Fruit fly (Drosophila melanogaster) whole organism, prepupa: Measurements from ENCODE around the gene CG14383.

Experiments used
- Blimp-1 ChIP-seq: fragments of 200-800 bp; sonication (Bioruptor generic); optimal IDR thresholded peaks from 3 replicates; lab custom pipeline; 2017; ENCODE audit warnings: missing biosample characterization, missing genetic modification characterization, mild to moderate bottlenecking, moderate library complexity, missing genetic modification reagents
- CG10631 ChIP-seq: fragments of 200-800 bp; sonication (Bioruptor generic); optimal IDR thresholded peaks from 2 replicates; lab custom pipeline; 2016; ENCODE audit warnings: missing biosample characterization, missing genetic modification characterization
- CG10669 ChIP-seq: fragments of 200-800 bp; sonication (Bioruptor generic); optimal IDR thresholded peaks from 3 replicates; lab custom pipeline; 2018; ENCODE audit warnings: missing biosample characterization, mild to moderate bottlenecking, missing genetic modification characterization, moderate library complexity
- CG11294 ChIP-seq: fragments of 200-800 bp; sonication (Bioruptor generic); IDR thresholded peaks from 2 replicates; pipeline ENCODE4 v1.3.6; 2022; ENCODE audit warnings: missing biosample characterization, missing genetic modification characterization
- CG11762 ChIP-seq: fragments of 200-800 bp; sonication (Bioruptor generic); optimal IDR thresholded peaks from 3 replicates; lab custom pipeline; 2016; ENCODE audit warnings: missing biosample characterization, missing genetic modification characterization; ENCODE audit not compliant: insufficient read depth
- CG11902 ChIP-seq: fragments of 200-800 bp; sonication (Bioruptor generic); optimal IDR thresholded peaks from 3 replicates; lab custom pipeline; 2016; ENCODE audit warnings: missing biosample characterization, missing genetic modification characterization
- CG15336 ChIP-seq: fragments of 200-800 bp; sonication (Bioruptor generic); IDR thresholded peaks from 2 replicates; pipeline ENCODE4 v1.3.6; 2022; ENCODE audit warnings: missing biosample characterization, missing genetic modification characterization
- CG1621 ChIP-seq: fragments of 200-800 bp; sonication (Bioruptor generic); optimal IDR thresholded peaks from 3 replicates; lab custom pipeline; 2018; ENCODE audit warnings: missing biosample characterization, mild to moderate bottlenecking, missing genetic modification characterization
- CG16779 ChIP-seq: fragments of 200-800 bp; sonication (Bioruptor generic); optimal IDR thresholded peaks from 3 replicates; lab custom pipeline; 2017; ENCODE audit warnings: missing biosample characterization, mild to moderate bottlenecking, missing genetic modification characterization
- CG3032 ChIP-seq: fragments of 200-800 bp; optimal IDR thresholded peaks from 2 replicates; lab custom pipeline; 2019; ENCODE audit warnings: missing biosample characterization, mild to moderate bottlenecking, missing genetic modification characterization, moderate library complexity
- CG32006 ChIP-seq: fragments of 200-800 bp; sonication (Bioruptor generic); optimal IDR thresholded peaks from 3 replicates; lab custom pipeline; 2017; ENCODE audit warnings: missing biosample characterization, mild to moderate bottlenecking, missing genetic modification characterization
- CG34406 ChIP-seq: fragments of 200-800 bp; sonication (Bioruptor generic); optimal IDR thresholded peaks from 3 replicates; lab custom pipeline; 2016; ENCODE audit warnings: missing biosample characterization, missing genetic modification characterization
- CG3919 ChIP-seq: fragments of 200-800 bp; sonication (Bioruptor generic); optimal IDR thresholded peaks from 3 replicates; lab custom pipeline; 2016; ENCODE audit warnings: missing biosample characterization, missing genetic modification characterization
- CG4318 ChIP-seq: fragments of 200-800 bp; sonication (Bioruptor generic); optimal IDR thresholded peaks from 3 replicates; lab custom pipeline; 2017; ENCODE audit warnings: missing biosample characterization, mild to moderate bottlenecking, missing genetic modification characterization
- CG6163 ChIP-seq: fragments of 200-800 bp; sonication (Bioruptor generic); IDR thresholded peaks from 3 replicates; pipeline ENCODE4 v1.3.6; 2022; ENCODE audit warnings: missing biosample characterization, missing genetic modification characterization
- CG6276 ChIP-seq: fragments of 200-800 bp; sonication (Bioruptor generic); optimal IDR thresholded peaks from 2 replicates; lab custom pipeline; 2017; ENCODE audit warnings: missing biosample characterization, mild to moderate bottlenecking, missing genetic modification characterization
- CG6792 ChIP-seq: fragments of 200-800 bp; sonication (Bioruptor generic); optimal IDR thresholded peaks from 3 replicates; lab custom pipeline; 2016; ENCODE audit warnings: missing biosample characterization, missing genetic modification characterization
- CG6808 ChIP-seq: fragments of 200-800 bp; sonication (Bioruptor generic); optimal IDR thresholded peaks from 3 replicates; lab custom pipeline; 2017; ENCODE audit warnings: missing biosample characterization, missing genetic modification characterization, mild to moderate bottlenecking, moderate library complexity, missing genetic modification reagents
- CG6854 ChIP-seq: fragments of 200-800 bp; sonication (Bioruptor generic); optimal IDR thresholded peaks from 2 replicates; lab custom pipeline; 2017; ENCODE audit warnings: missing biosample characterization, mild to moderate bottlenecking, missing genetic modification characterization
- CG7368 ChIP-seq: fragments of 200-800 bp; sonication (Bioruptor generic); optimal IDR thresholded peaks from 3 replicates; lab custom pipeline; 2016; ENCODE audit warnings: missing biosample characterization, missing genetic modification characterization
- CG8119 ChIP-seq: fragments of 200-800 bp; sonication (Bioruptor generic); IDR thresholded peaks from 3 replicates; pipeline ENCODE4 v1.3.6; 2022; ENCODE audit warnings: missing biosample characterization, missing genetic modification characterization
- CG8319 ChIP-seq: fragments of 200-800 bp; sonication (Bioruptor generic); optimal IDR thresholded peaks from 3 replicates; lab custom pipeline; 2016; ENCODE audit warnings: missing biosample characterization, missing genetic modification characterization
- CG9139 ChIP-seq: fragments of 200-800 bp; sonication (Bioruptor generic); optimal IDR thresholded peaks from 3 replicates; lab custom pipeline; 2017; ENCODE audit warnings: missing biosample characterization, mild to moderate bottlenecking, missing genetic modification characterization
- Eip75B ChIP-seq: fragments of 200-800 bp; sonication (Bioruptor generic); optimal IDR thresholded peaks from 3 replicates; lab custom pipeline; 2016; ENCODE audit warnings: missing biosample characterization, missing genetic modification characterization
- Eip78C ChIP-seq: fragments of 200-800 bp; sonication (Bioruptor generic); peaks from one replicate; lab custom pipeline; 2016; ENCODE audit warnings: missing biosample characterization, missing genetic modification characterization
- Eip93F ChIP-seq: fragments of 200-800 bp; sonication (Bioruptor generic); optimal IDR thresholded peaks from 2 replicates; lab custom pipeline; 2016; ENCODE audit warnings: missing biosample characterization, mild to moderate bottlenecking, missing genetic modification characterization
- Ets21C ChIP-seq: fragments of 200-800 bp; sonication (Bioruptor generic); optimal IDR thresholded peaks from 3 replicates; lab custom pipeline; 2016; ENCODE audit warnings: missing biosample characterization, missing genetic modification characterization
- Ets96B ChIP-seq: fragments of 200-800 bp; optimal IDR thresholded peaks from 2 replicates; lab custom pipeline; 2019; ENCODE audit warnings: missing biosample characterization, mild to moderate bottlenecking, missing genetic modification characterization, moderate library complexity
- Gug ChIP-seq: fragments of 200-800 bp; sonication (Bioruptor generic); IDR thresholded peaks from 2 replicates; pipeline ENCODE4 v1.3.6; 2022; ENCODE audit warnings: missing biosample characterization, missing genetic modification characterization
- Hr38 ChIP-seq: sonication (Bioruptor generic); optimal IDR thresholded peaks from 2 replicates; lab custom pipeline; 2016; ENCODE audit warnings: missing biosample characterization, missing genetic modification characterization
- Lpt ChIP-seq: fragments of 200-800 bp; sonication (Bioruptor generic); optimal IDR thresholded peaks from 3 replicates; lab custom pipeline; 2016; ENCODE audit warnings: missing biosample characterization, missing genetic modification characterization
- Met ChIP-seq: fragments of 200-800 bp; sonication (Bioruptor generic); optimal IDR thresholded peaks from 3 replicates; lab custom pipeline; 2016; ENCODE audit warnings: missing biosample characterization, missing genetic modification characterization
- Smox ChIP-seq: fragments of 200-800 bp; sonication (Bioruptor generic); optimal IDR thresholded peaks from 3 replicates; lab custom pipeline; 2016; ENCODE audit warnings: missing biosample characterization, missing genetic modification characterization
- Sox14 ChIP-seq: fragments of 200-800 bp; sonication (Bioruptor generic); optimal IDR thresholded peaks from 3 replicates; lab custom pipeline; 2016; ENCODE audit warnings: missing biosample characterization, missing genetic modification characterization
- Sox15 ChIP-seq: fragments of 200-800 bp; sonication (Bioruptor generic); optimal IDR thresholded peaks from 3 replicates; lab custom pipeline; 2016; ENCODE audit warnings: missing biosample characterization, missing genetic modification characterization
- achi ChIP-seq: fragments of 200-800 bp; sonication (Bioruptor generic); optimal IDR thresholded peaks from 3 replicates; lab custom pipeline; 2016; ENCODE audit warnings: missing biosample characterization, missing genetic modification characterization
- acj6 ChIP-seq: fragments of 200-800 bp; sonication (Bioruptor generic); optimal IDR thresholded peaks from 3 replicates; lab custom pipeline; 2016; ENCODE audit warnings: missing biosample characterization, missing genetic modification characterization
- dac ChIP-seq: fragments of 200-800 bp; sonication (Bioruptor generic); optimal IDR thresholded peaks from 2 replicates; lab custom pipeline; 2017; ENCODE audit warnings: missing biosample characterization, mild to moderate bottlenecking, missing genetic modification characterization
- dsx ChIP-seq: fragments of 200-800 bp; optimal IDR thresholded peaks from 3 replicates; lab custom pipeline; 2019; ENCODE audit warnings: missing biosample characterization, mild to moderate bottlenecking, missing genetic modification characterization, moderate library complexity; ENCODE audit not compliant: poor library complexity, severe bottlenecking
- esn ChIP-seq: fragments of 200-800 bp; sonication (Bioruptor generic); optimal IDR thresholded peaks from 2 replicates; lab custom pipeline; 2016; ENCODE audit warnings: missing biosample characterization, mild to moderate bottlenecking, missing genetic modification characterization, moderate library complexity
- fd59A ChIP-seq: fragments of 200-800 bp; sonication (Bioruptor generic); optimal IDR thresholded peaks from 2 replicates; lab custom pipeline; 2017; ENCODE audit warnings: missing biosample characterization, mild to moderate bottlenecking, missing genetic modification characterization, missing genetic modification reagents
- fd85E ChIP-seq: fragments of 200-800 bp; sonication (Bioruptor generic); optimal IDR thresholded peaks from 3 replicates; lab custom pipeline; 2016; ENCODE audit warnings: missing biosample characterization, missing genetic modification characterization
- fkh ChIP-seq: fragments of 200-800 bp; sonication (Bioruptor generic); optimal IDR thresholded peaks from 3 replicates; lab custom pipeline; 2017; ENCODE audit warnings: missing biosample characterization, mild to moderate bottlenecking, missing genetic modification characterization, moderate library complexity
- lz ChIP-seq: fragments of 200-800 bp; sonication (Bioruptor generic); optimal IDR thresholded peaks from 3 replicates; lab custom pipeline; 2016; ENCODE audit warnings: missing biosample characterization, missing genetic modification characterization
- net ChIP-seq: fragments of 200-800 bp; sonication (Bioruptor generic); optimal IDR thresholded peaks from 3 replicates; lab custom pipeline; 2016; ENCODE audit warnings: missing biosample characterization, missing genetic modification characterization
- pdm3 ChIP-seq: fragments of 200-800 bp; sonication (Bioruptor generic); optimal IDR thresholded peaks from 3 replicates; lab custom pipeline; 2016; ENCODE audit warnings: missing biosample characterization, missing genetic modification characterization
- ss ChIP-seq, 2 experiments: fragments of 200-800 bp; sonication (Bioruptor generic); optimal IDR thresholded peaks; 2 replicates in 1 of 2; 3 replicates in 1 of 2; lab custom pipeline; 2017 to 2018; ENCODE audit warnings: mild to moderate bottlenecking in 2 of 2, missing biosample characterization in 2 of 2, missing genetic modification characterization in 2 of 2, moderate library complexity in 1 of 2
- svp ChIP-seq: fragments of 200-800 bp; sonication (Bioruptor generic); peaks from one replicate; lab custom pipeline; 2016; ENCODE audit warnings: missing biosample characterization, missing genetic modification characterization
- topi ChIP-seq: fragments of 200-800 bp; sonication (Bioruptor generic); optimal IDR thresholded peaks from 3 replicates; lab custom pipeline; 2016; ENCODE audit warnings: missing biosample characterization, missing genetic modification characterization
- vri ChIP-seq: fragments of 200-800 bp; sonication (Bioruptor generic); optimal IDR thresholded peaks from 3 replicates; lab custom pipeline; 2016; ENCODE audit warnings: missing biosample characterization, mild to moderate bottlenecking, missing genetic modification characterization

Gene CG14383

DNA sequence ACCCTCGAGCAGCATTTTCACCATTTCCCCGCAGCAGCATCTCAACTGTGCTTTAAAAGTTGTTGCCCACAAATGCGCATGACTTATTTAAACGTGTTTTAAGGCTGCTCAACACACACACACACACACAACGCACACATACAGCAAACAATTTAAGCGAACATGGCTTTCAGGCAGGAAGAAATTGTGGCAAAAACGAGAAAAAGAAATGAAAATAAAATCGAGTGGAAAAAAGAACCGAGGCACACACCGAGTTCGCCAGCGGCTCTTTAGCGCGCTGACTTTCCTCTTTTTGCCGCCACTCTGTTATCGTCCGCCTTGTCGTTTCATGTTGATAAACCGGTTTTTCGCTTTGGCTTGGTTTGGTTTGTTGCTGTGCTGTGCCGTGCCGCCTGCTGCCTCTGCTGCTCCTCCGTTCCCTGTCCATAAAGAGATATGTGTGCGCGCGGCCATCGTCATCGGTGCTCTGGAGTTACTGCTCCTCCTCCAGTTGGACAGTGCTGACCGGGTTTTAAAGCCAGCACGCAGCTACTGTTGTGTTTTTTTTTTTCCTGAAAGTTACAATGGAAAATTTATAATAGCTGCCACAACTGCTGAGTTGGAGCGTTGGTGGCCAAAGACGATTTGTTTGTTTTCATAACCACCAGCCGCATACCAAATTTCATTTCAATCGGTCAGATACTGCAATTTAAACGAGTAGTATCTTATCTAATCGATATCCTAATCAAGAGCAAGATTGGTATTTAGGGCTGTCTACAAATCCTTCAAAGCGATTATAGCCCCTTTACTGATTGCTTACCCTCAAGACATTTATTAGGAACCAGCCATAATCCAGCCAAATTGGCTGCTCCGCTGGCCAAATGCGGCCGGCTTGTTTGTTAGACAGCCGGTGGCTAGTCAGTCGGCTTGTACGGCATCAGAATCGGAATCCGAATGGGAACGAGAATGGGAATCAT, 27.8 kb upstream of the CG14383 start:
- no peak for TF ChIP-seq CG3032 (tag; lab: Kevin White, UChicago)
- TF ChIP-seq Eip75B: peak; percentile 17
- no peak for TF ChIP-seq CG6854 (GFP tag; lab: Kevin White, UChicago)
- peak; percentile 74 for TF ChIP-seq CG10631
- TF ChIP-seq CG8319 (GFP tag; lab: Kevin White, UChicago): no peak
- no peak for TF ChIP-seq CG10669 (GFP tag; lab: Kevin White, UChicago)
- TF ChIP-seq Eip93F: peak; percentile 18
- no peak for TF ChIP-seq CG11762 (GFP tag; lab: Kevin White, UChicago)
- no peak for TF ChIP-seq CG11902 (GFP tag; lab: Kevin White, UChicago)
- TF ChIP-seq CG8119 (GFP tag; lab: Robert Waterston, UW): peak; percentile 40; the same call in 2 of the 3 replicates
- TF ChIP-seq CG32006 (GFP tag; lab: Kevin White, UChicago): peak; percentile 22
- no peak for TF ChIP-seq pdm3 (GFP tag; lab: Kevin White, UChicago)
- TF ChIP-seq CG6808 (GFP tag; lab: Kevin White, UChicago): peak; percentile 42
- TF ChIP-seq acj6 (GFP tag; lab: Kevin White, UChicago): no peak
- peak; percentile 57 for TF ChIP-seq CG6276 (GFP tag; lab: Kevin White, UChicago)
- no peak for TF ChIP-seq fd59A
- TF ChIP-seq ss (GFP tag; optimal IDR thresholded peaks at IDR 0.05; lab: Kevin White, UChicago): peak; percentile 51 to 70
- no peak for TF ChIP-seq CG4318 (GFP tag; lab: Kevin White, UChicago)
- TF ChIP-seq CG6163: peak; percentile 50; the same call in 1 of the 3 replicates
- peak; percentile 14 for TF ChIP-seq Ets96B
- TF ChIP-seq Sox14 (GFP tag; lab: Kevin White, UChicago): no peak
- no peak for TF ChIP-seq fd85E (GFP tag; lab: Kevin White, UChicago)
- TF ChIP-seq Hr38: no peak
- TF ChIP-seq topi (GFP tag; lab: Kevin White, UChicago): peak; percentile 22
- TF ChIP-seq svp (GFP tag; lab: Kevin White, UChicago): no peak
- no peak for TF ChIP-seq achi (GFP tag; lab: Kevin White, UChicago)
- TF ChIP-seq CG6792 (GFP tag; lab: Kevin White, UChicago): no peak
- peak; percentile 72 for TF ChIP-seq vri (GFP tag; lab: Kevin White, UChicago)
- peak; percentile 21 for TF ChIP-seq fkh (GFP tag; lab: Kevin White, UChicago)
- TF ChIP-seq CG11294 (GFP tag; lab: Robert Waterston, UW): no peak
- TF ChIP-seq CG3919: no peak
- TF ChIP-seq Eip78C (GFP tag; lab: Kevin White, UChicago): peak; percentile 84
- TF ChIP-seq CG9139 (GFP tag; lab: Kevin White, UChicago): peak; percentile 23
- TF ChIP-seq Blimp-1 (GFP tag; lab: Kevin White, UChicago): peak; percentile 32
- peak; percentile 24; the same call in 1 of the 2 replicates for TF ChIP-seq CG15336
- TF ChIP-seq Sox15 (GFP tag; lab: Kevin White, UChicago): no peak
- TF ChIP-seq Met: no peak
- TF ChIP-seq lz: no peak
- TF ChIP-seq Lpt (GFP tag; lab: Kevin White, UChicago): peak; percentile 60
- TF ChIP-seq CG34406 (GFP tag; lab: Kevin White, UChicago): no peak
- no peak for TF ChIP-seq Smox (GFP tag; lab: Kevin White, UChicago)
- peak; percentile 4 for TF ChIP-seq CG1621
- TF ChIP-seq dac (GFP tag; lab: Kevin White, UChicago): no peak
- peak; percentile 46 for TF ChIP-seq CG16779 (tag; lab: Kevin White, UChicago)
- peak; percentile 19 for TF ChIP-seq net
- TF ChIP-seq Ets21C (GFP tag; lab: Kevin White, UChicago): no peak
- peak; percentile 11 for TF ChIP-seq esn
- TF ChIP-seq Gug (GFP tag; lab: Robert Waterston, UW): no peak
- no peak for TF ChIP-seq CG7368
- peak; percentile 61 for TF ChIP-seq dsx (GFP tag; lab: Kevin White, UChicago)
